Worm (Caenorhabditis elegans) whole organism, L4/young adult: Measurements from ENCODE around the gene C29F9.6.

Source experiments
- W03F9.2 ChIP-seq: fragments of 150-350 bp; optimal IDR thresholded peaks from 2 replicates; lab custom pipeline; 2014; ENCODE audit warnings: missing biosample characterization, missing genetic modification characterization
- dao-5 ChIP-seq: sonication (generic microtip); optimal IDR thresholded peaks from 2 replicates; lab custom pipeline; 2016; ENCODE audit warnings: missing genotype, missing genetic modification characterization, moderate library complexity, missing compliant biosample characterization

DNA sequence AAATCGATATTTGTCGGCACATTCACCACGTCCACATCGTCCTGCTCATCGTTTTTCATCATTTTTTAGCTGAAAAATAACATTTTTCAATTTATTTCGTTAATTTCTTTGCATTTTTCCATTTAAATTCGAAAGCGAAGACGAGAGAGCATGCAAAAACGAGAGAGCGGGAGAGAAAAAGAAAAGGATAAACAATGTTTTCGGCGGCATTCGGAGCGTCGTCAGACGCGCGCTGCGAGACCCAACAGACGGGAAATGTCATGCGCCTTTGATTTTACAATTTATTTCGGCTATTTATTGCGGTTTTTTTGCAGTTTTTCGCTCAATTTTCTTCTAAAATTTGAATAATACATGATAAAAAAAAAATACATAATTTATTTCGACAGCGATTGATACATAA, 28.4 kb upstream of the C29F9.6 start, which contains the start of gene attf-3:
- TF ChIP-seq W03F9.2 (tag; lab: Kevin White, UChicago), result peak; percentile 83
- no peak for TF ChIP-seq dao-5 (tag; lab: Kevin White, UChicago)
